Worm (Caenorhabditis elegans): ENCODE measurements around the gene F14H8.4.

Gene F14H8.4

ce11 chrV:15002184-15002690 is 21.4 kb upstream of the F14H8.4 start, which contains the start of the genes fib-1 and mut-15 (continued):
- TF ChIP-seq zim-3 (tag; optimal IDR thresholded peaks at IDR 0.05) (no peak), ekl-4 (GFP tag; IDR thresholded peaks at IDR 0.05) (peak; percentile 84), nhr-80 (tag; optimal IDR thresholded peaks at IDR 0.05) (peak; percentile 56), nhr-179 (tag; optimal IDR thresholded peaks at IDR 0.05) (no peak), hrde-1 (tag; optimal IDR thresholded peaks at IDR 0.05; ENCODE audit: borderline replicate concordance) (no peak), dpff-1 (tag; optimal IDR thresholded peaks at IDR 0.05) (no peak), nhr-27 (tag; optimal IDR thresholded peaks at IDR 0.05) (no peak), lin-40 (tag; optimal IDR thresholded peaks at IDR 0.05) (peak; percentile 86), F49E8.2 (tag; optimal IDR thresholded peaks at IDR 0.05; ENCODE audit: insufficient read depth) (peak; percentile 81), hmg-1.2 (GFP tag; IDR thresholded peaks at IDR 0.05) (peak; percentile 72), akir-1 (GFP tag; optimal IDR thresholded peaks at IDR 0.05) (peak; percentile 47), sea-2 (GFP tag; IDR thresholded peaks at IDR 0.05) (0 out of 2 replicates have a peak, but pooled peaks have one; percentile 27), ccch-3 (GFP tag; optimal IDR thresholded peaks at IDR 0.05) (no peak), Y56A3A.18 (GFP tag; IDR thresholded peaks at IDR 0.05) (no peak), Y79H2A.3 (GFP tag; conservative IDR thresholded peaks at IDR 0.05) (no peak), egrh-3 (GFP tag; IDR thresholded peaks at IDR 0.05) (no peak), madf-8 (GFP tag; conservative IDR thresholded peaks at IDR 0.05) (peak; percentile 71), K11D2.4 (GFP tag; IDR thresholded peaks at IDR 0.05) (peak; percentile 81), B0336.3 (GFP tag; IDR thresholded peaks at IDR 0.05) (peak; percentile 51; the same call in 1 of the 2 replicates), ceh-40 (GFP tag; IDR thresholded peaks at IDR 0.05) (no peak), nfya-1 (tag; optimal IDR thresholded peaks at IDR 0.05; ENCODE audit: borderline replicate concordance, insufficient read depth) (no peak), B0035.1 (tag; optimal IDR thresholded peaks at IDR 0.05) (no peak), egl-44 (GFP tag; IDR thresholded peaks at IDR 0.05) (0 out of 2 replicates have a peak, but pooled peaks have one; percentile 45)

- no peak for TF ChIP-seq ccch-3 (GFP tag; optimal IDR thresholded peaks at IDR 0.05)
- TF ChIP-seq pha-4 (tag; optimal IDR thresholded peaks at IDR 0.05): no peak
- no peak for TF ChIP-seq madf-3 (GFP tag; IDR thresholded peaks at IDR 0.05)
Observed at ce11 chrV:15004800-15005199, 18.8 kb upstream of the F14H8.4 start, which contains the start of gene hrde-2. hrde-2 (plus strand) TSS chrV:15005100.

- TF ChIP-seq let-526 (GFP tag; IDR thresholded peaks at IDR 0.05): no peak
- TF ChIP-seq B0261.1 (tag; optimal IDR thresholded peaks at IDR 0.05): no peak
- TF ChIP-seq egl-44 (GFP tag; IDR thresholded peaks at IDR 0.05): no peak
- TF ChIP-seq repo-1 (tag; optimal IDR thresholded peaks at IDR 0.05): no peak
- TF ChIP-seq snpc-1.3 (tag; optimal IDR thresholded peaks at IDR 0.05; ENCODE audit: insufficient read depth): no peak
- TF ChIP-seq F55B11.4 (tag; optimal IDR thresholded peaks at IDR 0.05; ENCODE audit: borderline replicate concordance, insufficient read depth): no peak
- TF ChIP-seq die-1 (tag; optimal IDR thresholded peaks at IDR 0.05): no peak
- TF ChIP-seq nhr-179 (tag; optimal IDR thresholded peaks at IDR 0.05): no peak
- no peak for TF ChIP-seq ceh-40 (GFP tag; IDR thresholded peaks at IDR 0.05)
- no peak for TF ChIP-seq hlh-12 (tag; optimal IDR thresholded peaks at IDR 0.05)
- TF ChIP-seq B0336.3 (GFP tag; IDR thresholded peaks at IDR 0.05): no peak
- TF ChIP-seq efl-1 (GFP tag; optimal IDR thresholded peaks at IDR 0.05): no peak
- TF ChIP-seq T07F8.4 (tag; optimal IDR thresholded peaks at IDR 0.05): no peak
- TF ChIP-seq ztf-3 (GFP tag; optimal IDR thresholded peaks at IDR 0.05): no peak
- no peak for TF ChIP-seq ets-4 (GFP tag; optimal IDR thresholded peaks at IDR 0.05)
- no peak for TF ChIP-seq ztf-26 (tag; optimal IDR thresholded peaks at IDR 0.05)
- no peak for TF ChIP-seq B0035.1 (tag; optimal IDR thresholded peaks at IDR 0.05)
- no peak for TF ChIP-seq hmg-1.2 (GFP tag; IDR thresholded peaks at IDR 0.05)
Observed at ce11 chrV:15011560-15011959, 12.1 kb upstream of the F14H8.4 start, which contains the start of gene nmr-2. nmr-2 (minus strand) TSS chrV:15011660.
